Fruit fly (Drosophila melanogaster) whole organism, embryonic: ENCODE measurements around the gene meso18E.

Source experiments
- Atf-2 ChIP-seq: fragments of 200-800 bp; sonication (Bioruptor generic); optimal IDR thresholded peaks from 2 replicates; lab custom pipeline; 2016; ENCODE audit warnings: missing biosample characterization, missing genetic modification characterization
- BtbVII ChIP-seq: fragments of 200-800 bp; sonication (Bioruptor generic); optimal IDR thresholded peaks from 3 replicates; lab custom pipeline; 2017; ENCODE audit warnings: missing biosample characterization, mild to moderate bottlenecking, missing genetic modification characterization
- CG10267 ChIP-seq: fragments of 200-800 bp; sonication (Bioruptor generic); optimal IDR thresholded peaks from 2 replicates; lab custom pipeline; 2018; ENCODE audit warnings: missing biosample characterization, mild to moderate bottlenecking, missing genetic modification characterization, moderate library complexity
- CG10431 ChIP-seq: fragments of 200-800 bp; sonication (Bioruptor generic); optimal IDR thresholded peaks from 3 replicates; lab custom pipeline; 2018; ENCODE audit warnings: missing biosample characterization, mild to moderate bottlenecking, missing genetic modification characterization
- CG11456 ChIP-seq: fragments of 200-800 bp; sonication (Bioruptor generic); IDR thresholded peaks from 3 replicates; pipeline ENCODE4 v1.3.6; 2022; ENCODE audit warnings: missing biosample characterization, missing genetic modification characterization
- CG12219 ChIP-seq: fragments of 200-800 bp; sonication (Bioruptor generic); optimal IDR thresholded peaks from 3 replicates; lab custom pipeline; 2018; ENCODE audit warnings: missing biosample characterization, mild to moderate bottlenecking, missing genetic modification characterization
- CG12299 ChIP-seq: fragments of 200-800 bp; sonication (Bioruptor generic); optimal IDR thresholded peaks from 2 replicates; lab custom pipeline; 2018; ENCODE audit warnings: missing biosample characterization, mild to moderate bottlenecking, missing genetic modification characterization
- CG17359 ChIP-seq: fragments of 200-800 bp; sonication (Bioruptor generic); optimal IDR thresholded peaks from 3 replicates; lab custom pipeline; 2018; ENCODE audit warnings: missing biosample characterization, mild to moderate bottlenecking, missing genetic modification characterization, moderate library complexity
- CG2120 ChIP-seq: fragments of 200-800 bp; sonication (Bioruptor generic); optimal IDR thresholded peaks from 3 replicates; lab custom pipeline; 2016; ENCODE audit warnings: missing biosample characterization, missing genetic modification characterization
- CG2199 ChIP-seq: fragments of 200-800 bp; sonication (Bioruptor generic); IDR thresholded peaks from 3 replicates; pipeline ENCODE4 v1.3.6; 2022; ENCODE audit warnings: missing biosample characterization, missing genetic modification characterization
- CG2202 ChIP-seq: fragments of 200-800 bp; sonication (Bioruptor generic); optimal IDR thresholded peaks from 2 replicates; lab custom pipeline; 2018; ENCODE audit warnings: missing biosample characterization, mild to moderate bottlenecking, missing genetic modification characterization
- CG2889 ChIP-seq: fragments of 200-800 bp; sonication (Bioruptor generic); IDR thresholded peaks from 3 replicates; pipeline ENCODE4 v1.3.6; 2022; ENCODE audit warnings: missing biosample characterization, missing genetic modification characterization
- CG34422 ChIP-seq: fragments of 200-800 bp; sonication (Bioruptor generic); IDR thresholded peaks from 3 replicates; pipeline ENCODE4 v1.3.6; 2022; ENCODE audit warnings: missing biosample characterization, missing genetic modification characterization
- CG4282 ChIP-seq: fragments of 200-800 bp; sonication (Bioruptor generic); optimal IDR thresholded peaks from 2 replicates; lab custom pipeline; 2016; ENCODE audit warnings: missing biosample characterization, missing genetic modification characterization
- CG4617 ChIP-seq: fragments of 200-800 bp; sonication (Bioruptor generic); optimal IDR thresholded peaks from 3 replicates; lab custom pipeline; 2016; ENCODE audit warnings: missing biosample characterization, missing genetic modification characterization, borderline replicate concordance
- CG4730 ChIP-seq: fragments of 200-800 bp; sonication (Bioruptor generic); IDR thresholded peaks from 2 replicates; pipeline ENCODE4 v1.3.6; 2022; ENCODE audit warnings: missing biosample characterization, missing genetic modification characterization
- CG5245 ChIP-seq: fragments of 200-800 bp; sonication (Bioruptor generic); optimal IDR thresholded peaks from 3 replicates; lab custom pipeline; 2016; ENCODE audit warnings: missing biosample characterization, missing genetic modification characterization
- CG5953 ChIP-seq: fragments of 200-800 bp; sonication (Bioruptor generic); IDR thresholded peaks from 2 replicates; pipeline ENCODE4 v1.3.6; 2022; ENCODE audit warnings: missing biosample characterization, missing genetic modification characterization
- CG6175 ChIP-seq: fragments of 200-800 bp; sonication (Bioruptor generic); IDR thresholded peaks from 3 replicates; pipeline ENCODE4 v1.3.6; 2022; ENCODE audit warnings: missing biosample characterization, missing genetic modification characterization
- CG7987 ChIP-seq: fragments of 200-800 bp; sonication (Bioruptor generic); optimal IDR thresholded peaks from 2 replicates; lab custom pipeline; 2018; ENCODE audit warnings: missing biosample characterization, mild to moderate bottlenecking, missing genetic modification characterization, moderate library complexity
- CG9727 ChIP-seq: fragments of 200-800 bp; sonication (Bioruptor generic); optimal IDR thresholded peaks from 3 replicates; lab custom pipeline; 2017; ENCODE audit warnings: missing biosample characterization, mild to moderate bottlenecking, missing genetic modification characterization
- CkIIα-i1 ChIP-seq: fragments of 200-800 bp; sonication (Bioruptor generic); IDR thresholded peaks from 2 replicates; pipeline ENCODE4 v1.3.6; 2022; ENCODE audit warnings: missing biosample characterization, missing genetic modification characterization
- Doc2 ChIP-seq: fragments of 200-800 bp; sonication (Bioruptor generic); IDR thresholded peaks from 2 replicates; pipeline ENCODE4 v1.3.6; 2022; ENCODE audit warnings: missing biosample characterization, missing genetic modification characterization
- Ets97D ChIP-seq: fragments of 200-800 bp; sonication (Bioruptor generic); optimal IDR thresholded peaks from 3 replicates; lab custom pipeline; 2016; ENCODE audit warnings: missing biosample characterization, missing genetic modification characterization
- HLH3B ChIP-seq: fragments of 200-800 bp; sonication (Bioruptor generic); IDR thresholded peaks from 2 replicates; pipeline ENCODE4 v1.3.6; 2022; ENCODE audit warnings: missing biosample characterization, missing genetic modification characterization
- Lim3 ChIP-seq: fragments of 200-800 bp; sonication (Bioruptor generic); IDR thresholded peaks from 2 replicates; pipeline ENCODE4 v1.3.6; 2022; ENCODE audit warnings: missing biosample characterization, missing genetic modification characterization
- MESR4 ChIP-seq: fragments of 200-800 bp; sonication (Bioruptor generic); optimal IDR thresholded peaks from 2 replicates; lab custom pipeline; 2018; ENCODE audit warnings: missing biosample characterization, mild to moderate bottlenecking, missing genetic modification characterization, moderate library complexity
- Mad ChIP-seq: fragments of 200-800 bp; sonication (Bioruptor generic); optimal IDR thresholded peaks from 2 replicates; lab custom pipeline; 2016; ENCODE audit warnings: missing biosample characterization, missing genetic modification characterization
- Mes4 ChIP-seq: fragments of 200-800 bp; sonication (Bioruptor generic); optimal IDR thresholded peaks from 2 replicates; lab custom pipeline; 2016; ENCODE audit warnings: missing biosample characterization, missing genetic modification characterization
- Sin3A ChIP-seq: fragments of >200 bp; optimal IDR thresholded peaks from 2 replicates; lab custom pipeline; 2018
- ash1 ChIP-seq: fragments of 200-800 bp; sonication (Bioruptor generic); optimal IDR thresholded peaks from 2 replicates; lab custom pipeline; 2018; ENCODE audit warnings: missing biosample characterization, mild to moderate bottlenecking, missing genetic modification characterization
- br ChIP-seq: fragments of >200 bp; optimal IDR thresholded peaks from 2 replicates; lab custom pipeline; 2017
- cas ChIP-seq: fragments of 200-800 bp; sonication (Bioruptor generic); IDR thresholded peaks from 2 replicates; pipeline ENCODE4 v1.3.6; 2022; ENCODE audit warnings: missing biosample characterization, missing genetic modification characterization
- chinmo ChIP-seq: fragments of 200-800 bp; sonication (Bioruptor generic); IDR thresholded peaks from 4 replicates; pipeline ENCODE4 v1.3.6; 2022; ENCODE audit warnings: missing biosample characterization, missing genetic modification characterization; ENCODE audit not compliant: partially characterized antibody
- crp ChIP-seq, 2 experiments: fragments of 200-800 bp; sonication (Bioruptor generic); optimal IDR thresholded peaks; 2 replicates in 1 of 2; 3 replicates in 1 of 2; lab custom pipeline; 2017; ENCODE audit warnings: missing biosample characterization in 2 of 2, missing genetic modification characterization in 2 of 2, mild to moderate bottlenecking in 1 of 2, moderate library complexity in 1 of 2
- dysf ChIP-seq: fragments of 200-800 bp; sonication (Bioruptor generic); IDR thresholded peaks from 3 replicates; pipeline ENCODE4 v1.3.6; 2022; ENCODE audit warnings: missing biosample characterization, missing genetic modification characterization
- fd64A ChIP-seq: fragments of 200-800 bp; sonication (Bioruptor generic); optimal IDR thresholded peaks from 3 replicates; lab custom pipeline; 2018; ENCODE audit warnings: missing biosample characterization, mild to moderate bottlenecking, missing genetic modification characterization
- fd96Cb ChIP-seq: fragments of 200-800 bp; sonication (Bioruptor generic); optimal IDR thresholded peaks from 2 replicates; lab custom pipeline; 2018; ENCODE audit warnings: missing biosample characterization, mild to moderate bottlenecking, missing genetic modification characterization, moderate library complexity
- gsb ChIP-seq: fragments of 200-800 bp; sonication (Bioruptor generic); IDR thresholded peaks from 2 replicates; pipeline ENCODE4 v1.3.6; 2022; ENCODE audit warnings: missing biosample characterization, missing genetic modification characterization
- gsb-n ChIP-seq: fragments of 200-800 bp; sonication (Bioruptor generic); optimal IDR thresholded peaks from 3 replicates; lab custom pipeline; 2018; ENCODE audit warnings: missing biosample characterization, mild to moderate bottlenecking, missing genetic modification characterization
- kah ChIP-seq: fragments of 200-800 bp; sonication (Bioruptor generic); optimal IDR thresholded peaks from 2 replicates; lab custom pipeline; 2018; ENCODE audit warnings: missing biosample characterization, mild to moderate bottlenecking, missing genetic modification characterization
- klu ChIP-seq: fragments of 200-800 bp; sonication (Bioruptor generic); IDR thresholded peaks from 2 replicates; pipeline ENCODE4 v1.3.6; 2022; ENCODE audit warnings: missing biosample characterization, missing genetic modification characterization
- kni ChIP-seq: fragments of 200-800 bp; sonication (Bioruptor generic); optimal IDR thresholded peaks from 3 replicates; lab custom pipeline; 2017; ENCODE audit warnings: mild to moderate bottlenecking, missing biosample characterization, missing genetic modification reagents, missing genetic modification characterization
- lov ChIP-seq, 2 experiments: fragments of 200-800 bp in 1 of 2; fragments of >200 bp in 1 of 2; sonication (Bioruptor generic) in 1 of 2; IDR thresholded peaks in 1 of 2; optimal IDR thresholded peaks in 1 of 2; 2 replicates in 1 of 2; 3 replicates in 1 of 2; pipeline versions ENCODE4 v1.3.6 to Lab custom; 2017 to 2022; ENCODE audit warnings: missing biosample characterization in 1 of 2, missing genetic modification characterization in 1 of 2
- phol ChIP-seq: fragments of 200-800 bp; sonication (Bioruptor generic); optimal IDR thresholded peaks from 3 replicates; lab custom pipeline; 2018; ENCODE audit warnings: missing biosample characterization, mild to moderate bottlenecking, missing genetic modification characterization, moderate library complexity
- sens ChIP-seq: fragments of 200-800 bp; sonication (Bioruptor generic); peaks from one replicate; lab custom pipeline; 2016; ENCODE audit warnings: missing biosample characterization, missing genetic modification characterization
- sens-2 ChIP-seq: fragments of 200-800 bp; sonication (Bioruptor generic); IDR thresholded peaks from 2 replicates; pipeline ENCODE4 v1.3.6; 2022; ENCODE audit warnings: missing biosample characterization, missing genetic modification characterization
- sna ChIP-seq: fragments of 200-800 bp; sonication (Bioruptor generic); IDR thresholded peaks from 2 replicates; pipeline ENCODE4 v1.3.6; 2022; ENCODE audit warnings: missing biosample characterization, missing genetic modification characterization; ENCODE audit not compliant: partially characterized antibody
- stc ChIP-seq: fragments of 200-800 bp; sonication (Bioruptor generic); IDR thresholded peaks from 2 replicates; pipeline ENCODE4 v1.3.6; 2022; ENCODE audit warnings: missing biosample characterization, missing genetic modification characterization
- vnd ChIP-seq: fragments of 200-800 bp; sonication (Bioruptor generic); IDR thresholded peaks from 3 replicates; pipeline ENCODE4 v1.3.6; 2022; ENCODE audit warnings: missing biosample characterization, missing genetic modification characterization; ENCODE audit not compliant: partially characterized antibody

Gene meso18E

DNA sequence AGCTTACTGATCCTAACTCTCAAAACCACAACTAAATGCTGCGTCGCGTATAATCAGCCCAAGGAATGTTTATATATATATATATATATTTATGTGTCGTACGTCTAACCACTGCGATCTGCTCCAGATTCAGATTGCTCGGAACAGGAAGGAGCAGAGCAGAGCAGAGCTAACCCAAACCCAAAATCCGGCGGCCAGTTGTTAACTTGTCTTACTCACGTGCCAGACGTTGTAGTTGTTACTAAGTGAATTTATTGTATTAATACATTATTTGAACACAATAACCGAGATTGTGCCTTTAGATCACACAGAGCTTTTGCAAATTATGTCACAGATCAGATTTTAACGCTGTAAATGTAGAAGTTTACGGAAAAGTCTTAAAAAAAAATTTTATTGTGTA lies 35.2 kb upstream of the meso18E start, which contains the start of gene Alr:
TSS of gene Alr (plus strand) at position 301 of the 400 bp plus-strand sequence.
- TF ChIP-seq CG7987 (GFP tag; lab: Kevin White, UChicago) (no peak), HLH3B (no peak), CG2202 (tag; lab: Kevin White, UChicago) (no peak), Sin3A (lab: Kevin White, UChicago) (no peak), Lim3 (GFP tag; lab: Robert Waterston, UW) (no peak), gsb (no peak), CG6175 (no peak), CG9727 (GFP tag; lab: Kevin White, UChicago) (no peak), lov (optimal IDR thresholded peaks at IDR 0.05; lab: Kevin White, UChicago) (no peak), lov (GFP tag; IDR thresholded peaks at IDR 0.05; lab: Robert Waterston, UW) (no peak), crp (GFP tag; optimal IDR thresholded peaks at IDR 0.05; lab: Kevin White, UChicago) (no peak), CkIIα-i1 (GFP tag; lab: Robert Waterston, UW) (no peak), CG4730 (GFP tag; lab: Robert Waterston, UW) (no peak), CG12219 (no peak), Doc2 (no peak), CG4282 (no peak)
- TF ChIP-seq, all 482 proteins: peak for 0

DNA sequence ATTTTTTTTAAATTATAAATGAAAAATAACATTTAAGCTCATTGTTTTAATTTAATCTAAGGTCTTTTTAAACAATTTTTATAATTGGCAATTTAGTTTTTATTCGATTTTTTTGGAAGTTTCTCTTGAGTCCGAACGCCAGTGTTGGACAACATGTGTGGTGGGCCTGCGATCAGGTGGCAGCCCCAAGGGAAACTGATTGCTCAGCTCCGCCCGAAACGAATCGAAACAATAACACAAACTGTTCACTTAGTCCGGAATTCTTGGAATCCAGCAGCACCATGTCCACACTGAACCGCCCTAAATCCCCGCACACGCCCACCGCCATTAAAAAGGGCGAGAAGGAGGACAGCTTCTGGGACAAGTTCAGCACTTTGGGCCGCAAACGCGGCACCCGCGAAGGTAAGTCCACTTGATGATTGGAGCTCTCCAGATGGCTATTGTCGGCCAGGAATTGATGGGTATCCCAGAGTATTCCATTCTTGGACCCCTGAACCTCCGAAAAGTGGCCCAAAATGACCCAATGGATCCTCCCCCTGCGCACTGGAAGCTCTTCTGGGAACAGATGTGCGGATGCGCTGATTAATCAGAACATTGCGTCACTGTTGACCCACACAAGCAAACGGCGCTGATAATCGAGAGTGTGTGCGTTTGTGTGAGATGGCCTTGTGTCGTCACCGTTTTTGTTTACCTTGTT lies 33.2 kb upstream of the meso18E start, which contains the start of gene parvin:
TSS of gene parvin (plus strand) at position 134 of the 697 bp plus-strand sequence.
- no peak for TF ChIP-seq br (lab: Kevin White, UChicago)
- TF ChIP-seq Mes4 (GFP tag; lab: Kevin White, UChicago): no peak
- TF ChIP-seq sens-2: no peak
- TF ChIP-seq kni: no peak
- no peak for TF ChIP-seq vnd
- peak; percentile 30 for TF ChIP-seq CG4617 (GFP tag; lab: Kevin White, UChicago)
- TF ChIP-seq CG5245 (GFP tag; lab: Kevin White, UChicago): no peak
- no peak for TF ChIP-seq stc (GFP tag; lab: Robert Waterston, UW)
- TF ChIP-seq CG2120 (GFP tag; lab: Kevin White, UChicago): no peak
- no peak for TF ChIP-seq Atf-2 (GFP tag; lab: Kevin White, UChicago)
- TF ChIP-seq CG12299 (tag; lab: Kevin White, UChicago): no peak
- no peak for TF ChIP-seq CG2889 (GFP tag; lab: Robert Waterston, UW)
- no peak for TF ChIP-seq CG34422 (GFP tag; lab: Robert Waterston, UW)
- peak; percentile 86 for TF ChIP-seq MESR4 (GFP tag; lab: Kevin White, UChicago)
- TF ChIP-seq klu (GFP tag; lab: Robert Waterston, UW): no peak
- peak; percentile 87 for TF ChIP-seq BtbVII (GFP tag; lab: Kevin White, UChicago)
- TF ChIP-seq CG5953 (GFP tag; lab: Robert Waterston, UW): no peak
- no peak for TF ChIP-seq ash1 (GFP tag; lab: Kevin White, UChicago)
- TF ChIP-seq CG11456: no peak
- TF ChIP-seq Mad (GFP tag; lab: Kevin White, UChicago): no peak
- TF ChIP-seq CG2199: no peak
- no peak for TF ChIP-seq kah (GFP tag; lab: Kevin White, UChicago)
- no peak for TF ChIP-seq chinmo (GFP tag; lab: Robert Waterston, UW)
- TF ChIP-seq CG6175: no peak
- TF ChIP-seq dysf: no peak
- TF ChIP-seq phol (tag; lab: Kevin White, UChicago): peak; percentile 1
- TF ChIP-seq CG17359 (tag; lab: Kevin White, UChicago): no peak
- no peak for TF ChIP-seq CG10431 (GFP tag; lab: Kevin White, UChicago)
- TF ChIP-seq sna: 0 out of 2 replicates have a peak, but pooled peaks have one; percentile 14
- TF ChIP-seq CG10267 (tag; lab: Kevin White, UChicago): peak; percentile 79
- peak; percentile 5 for TF ChIP-seq Ets97D (GFP tag; lab: Kevin White, UChicago)
- TF ChIP-seq fd64A: no peak
- TF ChIP-seq sens (GFP tag; lab: Kevin White, UChicago): no peak
- TF ChIP-seq gsb-n (tag; lab: Kevin White, UChicago): peak; percentile 51
- TF ChIP-seq cas: no peak
- no peak for TF ChIP-seq fd96Cb (tag; lab: Kevin White, UChicago)
